Fruit fly (Drosophila melanogaster) whole organism, wandering third instar larva: Measurements from ENCODE around the gene Agpat3.

Source experiments
- Abd-B ChIP-seq: fragments of >200 bp; optimal IDR thresholded peaks from 2 replicates; lab custom pipeline; 2017; ENCODE audit warnings: missing biosample characterization, missing genetic modification characterization
- CG32264 ChIP-seq: fragments of 200-800 bp; sonication (Bioruptor generic); optimal IDR thresholded peaks from 2 replicates; lab custom pipeline; 2016; ENCODE audit warnings: missing biosample characterization, missing genetic modification characterization
- CG9705 ChIP-seq: fragments of 200-800 bp; sonication (Bioruptor generic); optimal IDR thresholded peaks from 2 replicates; lab custom pipeline; 2018; ENCODE audit warnings: missing biosample characterization, mild to moderate bottlenecking, missing genetic modification characterization
- CrebA ChIP-seq: fragments of 200-800 bp; sonication (Bioruptor generic); optimal IDR thresholded peaks from 2 replicates; lab custom pipeline; 2016; ENCODE audit warnings: missing biosample characterization, mild to moderate bottlenecking, missing genetic modification characterization, borderline replicate concordance
- Dfd ChIP-seq: fragments of >200 bp; optimal IDR thresholded peaks from 2 replicates; lab custom pipeline; 2017; ENCODE audit warnings: missing biosample characterization, missing genetic modification characterization
- Dif ChIP-seq: fragments of 200-275, 200-300 bp; sonication (Bioruptor generic); optimal IDR thresholded peaks from 2 replicates; lab custom pipeline; 2018; ENCODE audit warnings: missing biosample characterization, missing genetic modification characterization; ENCODE audit not compliant: partially characterized antibody
- GATAd ChIP-seq: sonication (Bioruptor generic); optimal IDR thresholded peaks from 2 replicates; lab custom pipeline; 2016; ENCODE audit warnings: missing biosample characterization, missing genetic modification characterization
- HLH106 ChIP-seq: fragments of 200-800 bp; optimal IDR thresholded peaks from 3 replicates; lab custom pipeline; 2019; ENCODE audit warnings: missing biosample characterization, mild to moderate bottlenecking, missing genetic modification characterization, moderate library complexity
- Hnf4 ChIP-seq: fragments of 200-800 bp; sonication (Bioruptor generic); optimal IDR thresholded peaks from 2 replicates; lab custom pipeline; 2016; ENCODE audit warnings: missing biosample characterization, mild to moderate bottlenecking, missing genetic modification characterization
- Mio ChIP-seq: sonication (Bioruptor generic); optimal IDR thresholded peaks from 2 replicates; lab custom pipeline; 2016; ENCODE audit warnings: missing biosample characterization, missing genetic modification characterization
- N ChIP-seq: fragments of >200 bp; optimal IDR thresholded peaks from 2 replicates; lab custom pipeline; 2018; ENCODE audit warnings: missing biosample characterization, missing external identifiers, missing genetic modification characterization
- OdsH ChIP-seq: fragments of 200-800 bp; sonication (Bioruptor generic); optimal IDR thresholded peaks from 2 replicates; lab custom pipeline; 2016; ENCODE audit warnings: missing biosample characterization, mild to moderate bottlenecking, missing genetic modification characterization
- Sp1 ChIP-seq: fragments of 200-800 bp; sonication (Bioruptor generic); optimal IDR thresholded peaks from 3 replicates; lab custom pipeline; 2019; ENCODE audit warnings: missing biosample characterization, mild to moderate bottlenecking, missing genetic modification characterization, moderate library complexity
- Vsx2 ChIP-seq: fragments of 200-300, 225-300 bp; sonication (Bioruptor generic); optimal IDR thresholded peaks from 2 replicates; lab custom pipeline; 2018; ENCODE audit warnings: missing biosample characterization, missing genetic modification characterization; ENCODE audit not compliant: partially characterized antibody
- br ChIP-seq: fragments of 200-800 bp; sonication (Bioruptor generic); optimal IDR thresholded peaks from 2 replicates; lab custom pipeline; 2016; ENCODE audit warnings: missing biosample characterization, missing genetic modification characterization
- brk ChIP-seq: fragments of 200-800 bp; sonication (Bioruptor generic); optimal IDR thresholded peaks from 2 replicates; lab custom pipeline; 2016; ENCODE audit warnings: missing biosample characterization, mild to moderate bottlenecking, missing genetic modification characterization
- dl ChIP-seq, 2 experiments: fragments of 175-275, 200-275 bp in 1 of 2; fragments of 200-275 bp in 1 of 2; sonication (Bioruptor generic); optimal IDR thresholded peaks; lab custom pipeline; 2018; ENCODE audit warnings: mild to moderate bottlenecking in 2 of 2, missing biosample characterization in 2 of 2, missing genetic modification characterization in 2 of 2, moderate library complexity in 2 of 2; ENCODE audit not compliant: partially characterized antibody in 2 of 2, insufficient read depth in 1 of 2
- dmrt93B ChIP-seq: fragments of 200-800 bp; sonication (Bioruptor generic); optimal IDR thresholded peaks from 2 replicates; lab custom pipeline; 2018; ENCODE audit warnings: missing biosample characterization, mild to moderate bottlenecking, missing genetic modification characterization
- dsf ChIP-seq: sonication (Bioruptor generic); optimal IDR thresholded peaks from 2 replicates; lab custom pipeline; 2016; ENCODE audit warnings: missing biosample characterization, missing genetic modification characterization, borderline replicate concordance
- ey ChIP-seq: fragments of 200-800 bp; sonication (Bioruptor generic); optimal IDR thresholded peaks from 2 replicates; lab custom pipeline; 2016; ENCODE audit warnings: missing biosample characterization, missing genetic modification characterization
- foxo ChIP-seq, 2 experiments: fragments of 200-800 bp; sonication (Bioruptor generic); optimal IDR thresholded peaks; 2 replicates in 1 of 2; 3 replicates in 1 of 2; lab custom pipeline; 2016 to 2017; ENCODE audit warnings: missing biosample characterization in 2 of 2, missing genetic modification characterization in 2 of 2
- fru ChIP-seq: fragments of 200-800 bp; sonication (Bioruptor generic); optimal IDR thresholded peaks from 3 replicates; lab custom pipeline; 2016; ENCODE audit warnings: missing biosample characterization, mild to moderate bottlenecking, missing genetic modification characterization
- h ChIP-seq: fragments of 200-800 bp; sonication (Bioruptor generic); optimal IDR thresholded peaks from 3 replicates; lab custom pipeline; 2016; ENCODE audit warnings: missing biosample characterization, mild to moderate bottlenecking, missing genetic modification characterization
- pan ChIP-seq: fragments of >200 bp; optimal IDR thresholded peaks from 2 replicates; lab custom pipeline; 2017
- psq ChIP-seq: fragments of 200-800 bp; sonication (Bioruptor generic); optimal IDR thresholded peaks from 3 replicates; lab custom pipeline; 2017; ENCODE audit warnings: missing biosample characterization, mild to moderate bottlenecking, missing genetic modification characterization, moderate library complexity
- sage ChIP-seq: fragments of 200-800 bp; sonication (Bioruptor generic); optimal IDR thresholded peaks from 2 replicates; lab custom pipeline; 2016; ENCODE audit warnings: missing biosample characterization, mild to moderate bottlenecking, missing genetic modification characterization
- sv ChIP-seq: fragments of 200-800 bp; sonication (Bioruptor generic); optimal IDR thresholded peaks from 3 replicates; lab custom pipeline; 2016; ENCODE audit warnings: missing biosample characterization, missing genetic modification characterization
- tai ChIP-seq: sonication (Bioruptor generic); optimal IDR thresholded peaks from 2 replicates; lab custom pipeline; 2016; ENCODE audit warnings: missing biosample characterization, missing genetic modification characterization
- usp ChIP-seq: fragments of >200 bp; optimal IDR thresholded peaks from 2 replicates; lab custom pipeline; 2017; ENCODE audit warnings: missing biosample characterization, missing genetic modification characterization
- woc ChIP-seq: sonication (Bioruptor generic); optimal IDR thresholded peaks from 2 replicates; lab custom pipeline; 2016; ENCODE audit warnings: missing biosample characterization, mild to moderate bottlenecking, missing genetic modification characterization

The Agpat3 gene

DNA sequence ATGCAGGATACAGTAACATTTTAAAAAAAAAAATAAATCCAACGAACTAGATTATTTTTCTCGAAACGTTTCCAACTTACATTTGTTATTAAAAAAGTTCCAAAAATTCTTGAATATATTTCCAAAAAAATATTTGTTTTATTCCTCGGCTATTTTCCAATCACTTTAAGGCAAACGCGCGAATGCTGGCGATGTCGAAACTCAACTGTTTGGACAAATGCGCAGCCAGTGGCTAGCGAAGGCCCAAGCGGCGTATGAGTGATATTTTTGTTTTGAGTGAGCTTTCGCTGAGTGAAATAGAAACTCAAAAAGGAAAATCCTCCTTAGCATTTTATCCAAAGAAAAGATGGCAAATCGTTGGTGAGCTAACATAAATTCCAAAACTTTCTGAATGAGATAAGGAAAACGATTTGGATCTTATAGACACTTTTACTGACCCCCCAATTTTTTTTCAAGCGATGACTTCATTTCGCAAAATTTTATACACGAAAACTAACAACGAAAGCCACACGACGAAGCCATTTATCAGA lies 26.5 kb downstream of the Agpat3 start, which contains the start of gene ringer:
Gene ringer, minus strand, starts transcription at position 210 of the 530 bp plus-strand sequence.
- TF ChIP-seq dl (GFP tag; optimal IDR thresholded peaks at IDR 0.05; lab: Kevin White, UChicago; ENCODE audit: insufficient read depth in 1 of 2, partially characterized antibody in 2 of 2) (no peak), Sp1 (GFP tag; lab: Kevin White, UChicago) (no peak), OdsH (GFP tag; lab: Kevin White, UChicago) (no peak), tai (no peak), pan (no peak), Hnf4 (GFP tag; lab: Kevin White, UChicago) (no peak), usp (GFP tag; lab: Kevin White, UChicago) (no peak), dmrt93B (GFP tag; lab: Kevin White, UChicago) (no peak)

DNA sequence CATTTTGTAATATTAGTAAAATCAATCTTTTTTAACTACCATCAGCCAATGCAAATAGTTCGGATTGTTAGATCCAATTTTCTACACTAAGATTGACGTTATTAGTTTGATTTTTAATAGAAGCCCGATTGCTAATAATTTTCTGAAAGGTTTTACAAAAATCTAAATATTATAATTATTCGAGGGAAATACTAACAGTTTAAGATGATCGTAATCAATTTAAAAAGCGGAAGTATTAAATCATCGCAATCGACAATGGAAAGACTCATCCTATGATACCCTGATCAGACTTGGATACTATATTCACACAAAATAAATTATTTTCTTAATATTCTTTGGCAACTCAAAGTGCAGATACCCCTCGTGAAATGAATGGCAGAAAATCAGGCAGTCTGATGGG lies 27.9 kb downstream of the Agpat3 start:
- TF ChIP-seq sage (GFP tag; lab: Kevin White, UChicago): no peak
- no peak for TF ChIP-seq OdsH (GFP tag; lab: Kevin White, UChicago)
- no peak for TF ChIP-seq GATAd (GFP tag; lab: Kevin White, UChicago)
- TF ChIP-seq psq (GFP tag; lab: Kevin White, UChicago): no peak
- TF ChIP-seq CG32264 (GFP tag; lab: Kevin White, UChicago): no peak
- no peak for TF ChIP-seq ey (GFP tag; lab: Kevin White, UChicago)
- TF ChIP-seq br (GFP tag; lab: Kevin White, UChicago): no peak
- TF ChIP-seq Dif (GFP tag; lab: Kevin White, UChicago): no peak
- TF ChIP-seq Abd-B (GFP tag; lab: Kevin White, UChicago): no peak
- no peak for TF ChIP-seq CrebA (GFP tag; lab: Kevin White, UChicago)
- no peak for TF ChIP-seq Sp1 (GFP tag; lab: Kevin White, UChicago)
- no peak for TF ChIP-seq brk
- TF ChIP-seq CG9705 (GFP tag; lab: Kevin White, UChicago): no peak
- TF ChIP-seq dsf: no peak
- no peak for TF ChIP-seq Dfd (GFP tag; lab: Kevin White, UChicago)
- no peak for TF ChIP-seq dmrt93B (GFP tag; lab: Kevin White, UChicago)
- no peak for TF ChIP-seq dl (GFP tag; optimal IDR thresholded peaks at IDR 0.05; lab: Kevin White, UChicago; ENCODE audit: insufficient read depth in 1 of 2, partially characterized antibody in 2 of 2)
- TF ChIP-seq N (GFP tag; lab: Kevin White, UChicago): no peak
- TF ChIP-seq pan: no peak
- no peak for TF ChIP-seq usp (GFP tag; lab: Kevin White, UChicago)

DNA sequence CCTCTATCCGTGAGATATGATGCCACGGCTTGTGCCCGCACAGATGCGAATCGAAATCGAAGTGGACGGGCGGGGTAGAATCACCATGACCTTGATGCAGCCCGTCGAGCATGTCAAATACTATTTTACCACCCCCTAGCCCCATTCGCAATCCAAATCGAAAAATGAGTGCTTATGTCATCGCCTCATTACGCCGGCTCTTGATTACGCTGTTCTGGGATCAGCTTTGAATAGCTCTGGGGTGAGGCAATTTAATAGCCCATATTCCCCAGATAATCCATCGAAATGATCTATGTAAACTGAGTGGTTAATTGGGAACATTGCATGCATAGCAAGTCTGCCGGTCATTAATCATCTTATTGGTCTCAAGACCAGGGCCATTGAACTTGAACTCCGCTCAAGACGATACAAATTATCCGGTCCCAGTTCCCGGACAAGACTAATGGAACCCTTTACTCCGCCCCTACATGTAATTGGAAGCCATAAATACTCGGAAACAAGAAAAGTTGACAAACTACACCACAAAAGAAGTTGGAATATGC lies 28.5 kb downstream of the Agpat3 start:
- TF ChIP-seq CG32264 (GFP tag; lab: Kevin White, UChicago) (no peak), dsf (no peak), OdsH (GFP tag; lab: Kevin White, UChicago) (no peak), HLH106 (tag; lab: Kevin White, UChicago) (no peak), sv (no peak)

DNA sequence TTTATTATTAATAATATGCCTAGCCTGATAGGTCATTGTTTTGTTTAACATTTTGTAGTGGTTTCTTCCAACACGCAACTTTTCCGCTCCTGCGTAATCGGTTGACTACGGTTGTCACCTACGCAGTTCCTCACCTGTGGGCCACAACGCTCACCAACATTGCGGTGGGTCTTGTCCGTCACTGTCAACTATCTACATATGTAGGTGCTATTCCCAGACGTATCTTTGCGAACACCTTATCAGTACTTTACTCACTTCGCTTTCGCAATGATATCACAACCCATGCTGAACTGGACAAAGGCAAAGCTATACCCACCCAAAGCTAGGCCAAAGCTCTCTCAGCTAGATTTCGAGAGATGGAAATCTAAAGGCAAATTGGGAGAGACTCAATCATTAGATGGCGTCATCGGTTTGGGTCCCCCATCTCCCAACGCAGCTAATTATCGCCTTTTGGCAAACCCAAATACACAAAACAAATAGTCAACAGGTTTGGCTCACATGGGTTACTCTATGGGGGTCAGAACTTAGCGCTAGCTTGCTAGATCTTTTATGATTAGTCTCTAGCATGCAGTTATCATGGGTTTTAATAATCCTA lies 29.5 kb downstream of the Agpat3 start:
- no peak for TF ChIP-seq usp (GFP tag; lab: Kevin White, UChicago)
- no peak for TF ChIP-seq ey (GFP tag; lab: Kevin White, UChicago)
- no peak for TF ChIP-seq foxo (GFP tag; optimal IDR thresholded peaks at IDR 0.05; lab: Kevin White, UChicago)
- TF ChIP-seq dsf: no peak
- TF ChIP-seq Dif (GFP tag; lab: Kevin White, UChicago): peak; percentile 27
- no peak for TF ChIP-seq tai
- TF ChIP-seq CG9705 (GFP tag; lab: Kevin White, UChicago): no peak
- TF ChIP-seq CG32264 (GFP tag; lab: Kevin White, UChicago): no peak
- TF ChIP-seq dmrt93B (GFP tag; lab: Kevin White, UChicago): no peak
- peak; percentile 84 for TF ChIP-seq Vsx2 (GFP tag; lab: Kevin White, UChicago)

- TF ChIP-seq Abd-B (GFP tag; lab: Kevin White, UChicago) (no peak), tai (no peak), dsf (no peak), CrebA (GFP tag; lab: Kevin White, UChicago) (no peak), woc (GFP tag; lab: Kevin White, UChicago) (no peak), fru (GFP tag; lab: Kevin White, UChicago) (no peak), Dfd (GFP tag; lab: Kevin White, UChicago) (no peak), Mio (GFP tag; lab: Kevin White, UChicago) (no peak), N (GFP tag; lab: Kevin White, UChicago) (no peak), Sp1 (GFP tag; lab: Kevin White, UChicago) (no peak), Dif (GFP tag; lab: Kevin White, UChicago) (no peak), h (GFP tag; lab: Kevin White, UChicago) (no peak), ey (GFP tag; lab: Kevin White, UChicago) (no peak), usp (GFP tag; lab: Kevin White, UChicago) (no peak), sage (GFP tag; lab: Kevin White, UChicago) (no peak)
- TF ChIP-seq, all 38 proteins: peak for 0
Observed at dm6 chr3L:16354197-16354596, 31.6 kb downstream of the Agpat3 start, which contains the start of gene Pdh. Pdh (minus strand) TSS chr3L:16354297.
